Fruit fly (Drosophila melanogaster): ENCODE measurements around the gene CG42798.

Gene CG42798

DNA sequence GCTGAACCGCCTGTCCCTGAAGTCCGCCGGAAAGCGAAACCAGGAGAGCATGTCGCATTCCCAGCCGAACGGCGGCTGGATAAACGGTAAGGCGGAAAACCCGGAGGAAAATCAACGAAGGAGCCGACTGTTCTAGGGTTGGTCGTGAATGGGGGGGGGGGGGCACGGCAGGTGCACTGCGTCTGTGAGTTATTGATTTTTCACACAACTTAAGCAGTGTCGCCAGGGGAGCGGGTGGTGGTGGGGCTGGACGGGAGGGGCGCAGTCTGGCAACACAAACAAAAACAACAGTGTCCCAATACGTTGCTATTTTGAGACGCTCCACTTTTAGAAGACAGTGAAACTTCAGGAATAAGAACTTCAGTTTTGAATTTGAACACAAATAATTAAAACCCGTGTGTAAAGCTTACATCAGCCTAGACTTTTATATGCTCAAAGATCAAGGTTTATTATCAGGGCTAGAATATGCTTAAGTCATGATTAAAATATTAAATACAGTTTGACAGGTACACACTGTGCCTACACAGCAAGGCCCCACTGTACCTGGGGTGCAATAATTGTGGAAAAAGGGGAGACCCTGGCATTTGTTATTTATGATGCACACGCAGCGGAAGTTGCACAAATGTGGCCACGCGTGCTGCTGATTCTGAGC, 20.2 kb upstream of the CG42798 start:
- peak; percentile 78 for TF ChIP-seq HLH106 (tag; optimal IDR thresholded peaks at IDR 0.05)
- TF ChIP-seq CG9705 (GFP tag; optimal IDR thresholded peaks at IDR 0.05), result peak; percentile 37
- TF ChIP-seq Rel (GFP tag; optimal IDR thresholded peaks at IDR 0.05), result no peak
- TF ChIP-seq Rel (tag; optimal IDR thresholded peaks at IDR 0.05), result peak; percentile 83
- TF ChIP-seq fru (GFP tag; optimal IDR thresholded peaks at IDR 0.05), result peak; percentile 73
- TF ChIP-seq woc (GFP tag; optimal IDR thresholded peaks at IDR 0.05), result peak; percentile 52
- peak; percentile 84 for TF ChIP-seq h (GFP tag; optimal IDR thresholded peaks at IDR 0.05)
- no peak for TF ChIP-seq pan (optimal IDR thresholded peaks at IDR 0.05)
- peak; percentile 11 for TF ChIP-seq sv (GFP tag; optimal IDR thresholded peaks at IDR 0.05)
- no peak for TF ChIP-seq usp (GFP tag; optimal IDR thresholded peaks at IDR 0.05)
- TF ChIP-seq Hnf4 (GFP tag; optimal IDR thresholded peaks at IDR 0.05), result peak; percentile 69
- peak; percentile 5 for TF ChIP-seq Dfd (GFP tag; optimal IDR thresholded peaks at IDR 0.05)
- TF ChIP-seq dmrt93B (GFP tag; optimal IDR thresholded peaks at IDR 0.05), result peak; percentile 65
- no peak for TF ChIP-seq Dif (GFP tag; optimal IDR thresholded peaks at IDR 0.05; ENCODE audit: partially characterized antibody)
- TF ChIP-seq Sp1 (GFP tag; optimal IDR thresholded peaks at IDR 0.05), result peak; percentile 48
- TF ChIP-seq brk (GFP tag; optimal IDR thresholded peaks at IDR 0.05), result no peak
- TF ChIP-seq N (GFP tag; optimal IDR thresholded peaks at IDR 0.05), result no peak
- TF ChIP-seq CG32264 (GFP tag; optimal IDR thresholded peaks at IDR 0.05), result peak; percentile 4
- peak; percentile 60 for TF ChIP-seq psq (GFP tag; optimal IDR thresholded peaks at IDR 0.05)
- TF ChIP-seq foxo (GFP tag; optimal IDR thresholded peaks at IDR 0.05), result peak in 1 of 2 experiments; percentile 81
- TF ChIP-seq rgr (GFP tag; optimal IDR thresholded peaks at IDR 0.05), result peak; percentile 64
- peak; percentile 71 for TF ChIP-seq br (GFP tag; optimal IDR thresholded peaks at IDR 0.05)
- no peak for TF ChIP-seq CrebA (GFP tag; optimal IDR thresholded peaks at IDR 0.05; ENCODE audit: borderline replicate concordance)
- peak; percentile 63 for TF ChIP-seq OdsH (GFP tag; optimal IDR thresholded peaks at IDR 0.05)
- no peak for TF ChIP-seq Myc (optimal IDR thresholded peaks at IDR 0.05)
- TF ChIP-seq ey (GFP tag; optimal IDR thresholded peaks at IDR 0.05), result peak; percentile 69

DNA sequence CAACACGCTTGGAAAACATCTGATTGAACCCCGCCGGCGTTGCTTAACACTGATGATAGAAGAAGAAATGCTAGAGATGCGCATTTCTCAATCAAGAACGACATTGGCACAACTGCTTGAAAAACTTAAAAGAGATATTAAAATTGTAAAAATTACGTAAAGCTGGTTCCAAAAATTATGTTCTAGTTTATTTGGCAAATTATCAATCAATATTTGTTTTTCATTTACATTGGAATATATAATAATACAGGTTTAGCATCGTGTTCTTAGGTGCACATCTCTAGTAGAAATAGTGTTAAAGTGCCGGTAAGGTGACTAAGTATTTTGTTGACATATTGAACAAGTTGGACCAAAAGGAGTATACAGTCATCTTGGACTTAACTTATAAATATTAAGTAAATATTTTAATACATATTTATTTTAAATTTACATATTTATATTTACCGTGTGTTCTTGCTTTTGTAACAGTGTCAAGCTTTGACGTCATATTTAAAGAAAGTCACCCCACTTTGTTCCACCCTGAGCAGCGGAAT, 15.1 kb upstream of the CG42798 start, which contains the start of the genes Brf and sds22:
TSS of gene Brf (minus strand) at position 25 of the 533 bp plus-strand sequence.
TSS of gene sds22 (plus strand) at position 282 of the 533 bp plus-strand sequence.
- TF ChIP-seq woc (GFP tag; optimal IDR thresholded peaks at IDR 0.05) (peak; percentile 98), brk (GFP tag; optimal IDR thresholded peaks at IDR 0.05) (peak; percentile 97), Vsx2 (GFP tag; optimal IDR thresholded peaks at IDR 0.05; ENCODE audit: partially characterized antibody) (no peak), GATAd (GFP tag; optimal IDR thresholded peaks at IDR 0.05) (peak; percentile 93), usp (GFP tag; optimal IDR thresholded peaks at IDR 0.05) (no peak), sv (GFP tag; optimal IDR thresholded peaks at IDR 0.05) (peak; percentile 97), h (GFP tag; optimal IDR thresholded peaks at IDR 0.05) (peak; percentile 97), dmrt93B (GFP tag; optimal IDR thresholded peaks at IDR 0.05) (peak; percentile 93), Sp1 (GFP tag; optimal IDR thresholded peaks at IDR 0.05) (peak; percentile 95), lola (GFP tag; optimal IDR thresholded peaks at IDR 0.05) (no peak), CG32264 (GFP tag; optimal IDR thresholded peaks at IDR 0.05) (peak; percentile 92), Hr83 (GFP tag; optimal IDR thresholded peaks at IDR 0.05; ENCODE audit: poor library complexity, severe bottlenecking) (peak; percentile 60), jim (GFP tag; optimal IDR thresholded peaks at IDR 0.05) (peak; percentile 8), OdsH (GFP tag; optimal IDR thresholded peaks at IDR 0.05) (peak; percentile 95), Myc (optimal IDR thresholded peaks at IDR 0.05) (peak; percentile 47), N (GFP tag; optimal IDR thresholded peaks at IDR 0.05) (no peak), Mio (GFP tag; optimal IDR thresholded peaks at IDR 0.05) (peak; percentile 76), Dif (GFP tag; optimal IDR thresholded peaks at IDR 0.05; ENCODE audit: partially characterized antibody) (no peak), dsf (GFP tag; optimal IDR thresholded peaks at IDR 0.05; ENCODE audit: borderline replicate concordance) (peak; percentile 91), pan (optimal IDR thresholded peaks at IDR 0.05) (no peak), ey (GFP tag; optimal IDR thresholded peaks at IDR 0.05) (peak; percentile 96), foxo (GFP tag; optimal IDR thresholded peaks at IDR 0.05) (peak; percentile 45 to 97), Dfd (GFP tag; optimal IDR thresholded peaks at IDR 0.05) (peak; percentile 79), Abd-B (GFP tag; optimal IDR thresholded peaks at IDR 0.05) (no peak), br (GFP tag; optimal IDR thresholded peaks at IDR 0.05) (peak; percentile 95), Rel (GFP tag; optimal IDR thresholded peaks at IDR 0.05) (peak; percentile 18), Rel (tag; optimal IDR thresholded peaks at IDR 0.05) (peak; percentile 79), HLH106 (tag; optimal IDR thresholded peaks at IDR 0.05) (peak; percentile 97), CG9705 (GFP tag; optimal IDR thresholded peaks at IDR 0.05) (peak; percentile 95), Hr78 (GFP tag; optimal IDR thresholded peaks at IDR 0.05) (no peak), Jra (GFP tag; optimal IDR thresholded peaks at IDR 0.05) (peak; percentile 94), psq (GFP tag; optimal IDR thresholded peaks at IDR 0.05) (peak; percentile 94), fru (GFP tag; optimal IDR thresholded peaks at IDR 0.05) (peak; percentile 95), sage (GFP tag; optimal IDR thresholded peaks at IDR 0.05) (peak; percentile 89), rgr (GFP tag; optimal IDR thresholded peaks at IDR 0.05) (peak; percentile 97), CrebA (GFP tag; optimal IDR thresholded peaks at IDR 0.05; ENCODE audit: borderline replicate concordance) (no peak), Hnf4 (GFP tag; optimal IDR thresholded peaks at IDR 0.05) (peak; percentile 97), tai (GFP tag; optimal IDR thresholded peaks at IDR 0.05) (peak; percentile 97), dl (GFP tag; optimal IDR thresholded peaks at IDR 0.05; ENCODE audit: insufficient read depth in 1 of 2, partially characterized antibody in 2 of 2) (no peak)

Data from whole organism, wandering third instar larva.